Worm (Caenorhabditis elegans) whole organism, early embryonic: ENCODE results near the gene sta-1.

Experiments used
- B0310.2 ChIP-seq: sonication (generic microtip); optimal IDR thresholded peaks from 2 replicates; lab custom pipeline; 2016; ENCODE audit warnings: mild to moderate bottlenecking, missing genetic modification characterization, missing compliant biosample characterization
- aly-1 ChIP-seq: sonication (generic microtip); optimal IDR thresholded peaks from 2 replicates; lab custom pipeline; 2016; ENCODE audit warnings: missing genetic modification characterization, missing compliant biosample characterization
- ama-1 ChIP-seq: fragments of 150-350 bp; optimal IDR thresholded peaks from 2 replicates; lab custom pipeline; 2014
- ceh-13 ChIP-seq: fragments of 200-800 bp; sonication (Bioruptor generic); optimal IDR thresholded peaks from 2 replicates; lab custom pipeline; 2018; ENCODE audit warnings: mild to moderate bottlenecking, missing genetic modification characterization, missing compliant biosample characterization
- ceh-36 ChIP-seq: sonication (generic microtip); optimal IDR thresholded peaks from 2 replicates; lab custom pipeline; 2016; ENCODE audit warnings: missing genetic modification characterization, inconsistent platforms, missing compliant biosample characterization
- flt-1 ChIP-seq: fragments of 200-800 bp; sonication (Bioruptor generic); IDR thresholded peaks from 2 replicates; pipeline ENCODE4 v1.3.6; 2022; ENCODE audit warnings: missing genetic modification characterization, missing compliant biosample characterization
- hmbx-1 ChIP-seq: sonication (generic microtip); optimal IDR thresholded peaks from 2 replicates; lab custom pipeline; 2016; ENCODE audit warnings: mild to moderate bottlenecking, missing genetic modification characterization, missing compliant biosample characterization
- pes-1 ChIP-seq: fragments of 200-800 bp; sonication (Bioruptor generic); IDR thresholded peaks from 2 replicates; pipeline ENCODE4 v1.3.6; 2022; ENCODE audit warnings: missing genetic modification reagents, missing genetic modification characterization, missing compliant biosample characterization
- tbx-37 ChIP-seq: fragments of 200-800 bp; sonication (Bioruptor generic); conservative IDR thresholded peaks from 2 replicates; pipeline ENCODE4 v1.3.6; 2022; ENCODE audit warnings: missing genetic modification reagents, missing genetic modification characterization, missing compliant biosample characterization
- tra-4 ChIP-seq: sonication (generic microtip); optimal IDR thresholded peaks from 2 replicates; lab custom pipeline; 2017; ENCODE audit warnings: missing genetic modification characterization, missing compliant biosample characterization

ce11 chrIV:16710312-16710711, 46.2 kb downstream of the sta-1 start:
- TF ChIP-seq aly-1 (no peak), flt-1 (GFP tag; lab: Robert Waterston, UW) (no peak), ama-1 (lab: Kevin White, UChicago) (no peak), ceh-13 (no peak), hmbx-1 (tag; lab: Kevin White, UChicago) (no peak), ceh-36 (tag; lab: Kevin White, UChicago) (no peak), tra-4 (tag; lab: Kevin White, UChicago) (no peak), pes-1 (GFP tag; lab: Robert Waterston, UW) (no peak), B0310.2 (tag; lab: Kevin White, UChicago) (no peak), tbx-37 (GFP tag; lab: Robert Waterston, UW) (no peak)
